Fruit fly (Drosophila melanogaster) whole organism, adult: Measurements from ENCODE around the gene Rtnl2.

ENCODE experiments used
- CG11617 ChIP-seq: fragments of 200-800 bp; sonication (Bioruptor generic); optimal IDR thresholded peaks from 2 replicates; lab custom pipeline; 2017; ENCODE audit warnings: mild to moderate bottlenecking, missing biosample characterization, missing genetic modification reagents, missing genetic modification characterization
- CG12768 ChIP-seq: fragments of 200-800 bp; sonication (Bioruptor generic); optimal IDR thresholded peaks from 2 replicates; lab custom pipeline; 2017; ENCODE audit warnings: missing biosample characterization, missing genetic modification characterization, mild to moderate bottlenecking, moderate library complexity, missing genetic modification reagents
- CG33017 ChIP-seq: fragments of 200-800 bp; sonication (Bioruptor generic); optimal IDR thresholded peaks from 2 replicates; lab custom pipeline; 2018; ENCODE audit warnings: missing biosample characterization, mild to moderate bottlenecking, missing genetic modification characterization, moderate library complexity
- CG5204 ChIP-seq: fragments of 200-800 bp; sonication (Bioruptor generic); optimal IDR thresholded peaks from 2 replicates; lab custom pipeline; 2016; ENCODE audit warnings: missing biosample characterization, missing genetic modification characterization
- CG7045 ChIP-seq: fragments of 200-800 bp; sonication (Bioruptor generic); optimal IDR thresholded peaks from 2 replicates; lab custom pipeline; 2017; ENCODE audit warnings: missing biosample characterization, mild to moderate bottlenecking, missing genetic modification characterization
- bab1 ChIP-seq: fragments of 200-800 bp; sonication (Bioruptor generic); optimal IDR thresholded peaks from 3 replicates; lab custom pipeline; 2019; ENCODE audit warnings: missing biosample characterization, mild to moderate bottlenecking, missing genetic modification characterization, moderate library complexity
- cic ChIP-seq: fragments of 200-800 bp; sonication (Bioruptor generic); optimal IDR thresholded peaks from 2 replicates; lab custom pipeline; 2017; ENCODE audit warnings: missing biosample characterization, mild to moderate bottlenecking, missing genetic modification characterization, moderate library complexity
- cnc ChIP-seq, 2 experiments: fragments of >200 bp; optimal IDR thresholded peaks; 2 replicates each; lab custom pipeline; 2017
- kay ChIP-seq: fragments of 200-800 bp; sonication (Bioruptor generic); peaks from one replicate; lab custom pipeline; 2016; ENCODE audit warnings: missing biosample characterization, missing genetic modification characterization, borderline replicate concordance
- tj ChIP-seq: fragments of 200-800 bp; sonication (Bioruptor generic); optimal IDR thresholded peaks from 3 replicates; lab custom pipeline; 2017; ENCODE audit warnings: missing biosample characterization, mild to moderate bottlenecking, missing genetic modification characterization, moderate library complexity

dm6 chr3R:7493745-7494144, 36.3 kb downstream of the Rtnl2 start, which contains the start of gene alpha-Est10:
- peak; percentile 21 for TF ChIP-seq kay (GFP tag; lab: Kevin White, UChicago)
- TF ChIP-seq CG5204 (GFP tag; lab: Kevin White, UChicago) = no peak
- TF ChIP-seq CG7045 (GFP tag; lab: Kevin White, UChicago) = no peak
- no peak for TF ChIP-seq cnc (optimal IDR thresholded peaks at IDR 0.05; lab: Kevin White, UChicago)
- no peak for TF ChIP-seq CG12768 (GFP tag; lab: Kevin White, UChicago)
- no peak for TF ChIP-seq cic (GFP tag; lab: Kevin White, UChicago)
- TF ChIP-seq CG11617 (GFP tag; lab: Kevin White, UChicago) = no peak
- no peak for TF ChIP-seq CG33017
- TF ChIP-seq bab1 (GFP tag; lab: Kevin White, UChicago) = no peak
- no peak for TF ChIP-seq tj
